Worm (Caenorhabditis elegans) whole organism, young adult: ENCODE data around the gene gln-6.

Experiments used
- fkh-3 ChIP-seq: sonication (generic microtip); optimal IDR thresholded peaks from 2 replicates; lab custom pipeline; 2016; ENCODE audit warnings: mild to moderate bottlenecking, missing genetic modification characterization, missing compliant biosample characterization
- lir-1 ChIP-seq: fragments of 200-800 bp; sonication (Bioruptor generic); conservative IDR thresholded peaks from 2 replicates; pipeline ENCODE4 v1.3.6; 2022; ENCODE audit warnings: missing genetic modification reagents, missing genetic modification characterization, missing compliant biosample characterization
- nhr-120 ChIP-seq: fragments of 200-800 bp; sonication (Bioruptor generic); IDR thresholded peaks from 2 replicates; pipeline ENCODE4 v1.3.6; 2022; ENCODE audit warnings: missing genetic modification characterization, missing compliant biosample characterization
- nhr-179 ChIP-seq: sonication (generic microtip); optimal IDR thresholded peaks from 2 replicates; lab custom pipeline; 2016; ENCODE audit warnings: mild to moderate bottlenecking, missing genetic modification characterization, missing compliant biosample characterization
- unc-62 ChIP-seq: fragments of 150-350 bp; optimal IDR thresholded peaks from 2 replicates; lab custom pipeline; 2014; ENCODE audit warnings: missing biosample characterization, missing genetic modification reagents, missing genetic modification characterization
- zfh-2 ChIP-seq: fragments of 200-800 bp; sonication (Bioruptor generic); conservative IDR thresholded peaks from 2 replicates; pipeline ENCODE4 v1.3.6; 2022; ENCODE audit warnings: missing genetic modification reagents, missing genetic modification characterization, missing compliant biosample characterization

DNA sequence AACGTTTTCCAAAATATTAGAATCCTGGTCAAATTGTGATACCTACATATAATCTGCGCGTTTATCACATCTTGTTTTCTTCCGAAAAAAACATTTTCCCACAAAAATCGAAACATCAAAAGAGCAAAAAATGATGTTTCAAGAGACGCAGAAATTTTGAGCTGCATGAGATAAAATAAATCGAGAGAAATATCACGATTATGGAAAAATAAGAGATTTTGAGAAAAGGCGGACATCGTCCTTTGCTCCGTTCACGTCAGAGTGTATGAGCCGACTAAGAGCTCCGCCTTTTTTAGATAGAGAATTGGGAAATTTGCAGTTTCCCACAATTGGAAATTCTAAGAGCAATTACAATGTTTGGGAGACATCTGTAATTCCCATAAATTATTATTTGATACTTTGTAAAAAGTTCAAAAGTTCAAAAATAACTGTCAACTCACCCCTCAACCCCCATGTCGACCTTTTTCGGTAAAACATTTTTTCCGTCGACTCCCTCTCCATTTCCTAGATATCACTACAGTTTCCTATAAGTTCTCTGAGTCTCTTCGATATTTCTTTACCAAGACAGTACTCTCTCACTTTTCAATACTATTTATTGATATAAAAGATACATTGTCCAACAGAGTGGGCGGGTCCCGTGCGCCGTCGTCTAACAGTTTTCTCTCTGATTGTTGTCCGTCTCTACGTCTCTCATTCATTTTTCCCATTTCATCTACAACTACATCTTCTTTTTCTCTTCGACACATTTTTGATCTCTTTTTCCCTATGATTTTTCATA is 16.1 kb upstream of the gln-6 start:
- no peak for TF ChIP-seq zfh-2 (GFP tag; lab: Robert Waterston, UW)
- TF ChIP-seq unc-62 (GFP tag; lab: Kevin White, UChicago), result no peak
- TF ChIP-seq nhr-120 (GFP tag; lab: Robert Waterston, UW), result no peak
- TF ChIP-seq lir-1 (GFP tag; lab: Robert Waterston, UW), result no peak
- no peak for TF ChIP-seq fkh-3
- no peak for TF ChIP-seq nhr-179 (tag; lab: Kevin White, UChicago)
